Fruit fly (Drosophila melanogaster) whole organism, embryonic: ENCODE data around the gene Taf8.
A peak's percentile ranks its signal among the peaks of the same experiment; 100 is the strongest.

Source experiments
- Ada2b ChIP-seq: fragments of 200-800 bp; sonication (Bioruptor generic); IDR thresholded peaks from 2 replicates; pipeline ENCODE4 v1.3.6; 2022; ENCODE audit warnings: missing biosample characterization, missing genetic modification characterization
- Adf1 ChIP-seq: fragments of 200-800 bp; sonication (Bioruptor generic); IDR thresholded peaks from 2 replicates; pipeline ENCODE4 v1.3.6; 2022; ENCODE audit warnings: missing biosample characterization, missing genetic modification characterization
- BtbVII ChIP-seq: fragments of 200-800 bp; sonication (Bioruptor generic); optimal IDR thresholded peaks from 3 replicates; lab custom pipeline; 2017; ENCODE audit warnings: missing biosample characterization, mild to moderate bottlenecking, missing genetic modification characterization
- CG1024 ChIP-seq: fragments of 200-800 bp; sonication (Bioruptor generic); IDR thresholded peaks from 2 replicates; pipeline ENCODE4 v1.3.6; 2022; ENCODE audit warnings: missing biosample characterization, missing genetic modification characterization
- CG11093 ChIP-seq: fragments of 200-800 bp; sonication (Bioruptor generic); IDR thresholded peaks from 3 replicates; pipeline ENCODE4 v1.3.6; 2022; ENCODE audit warnings: missing biosample characterization, missing genetic modification characterization
- CG11398 ChIP-seq: fragments of 200-800 bp; sonication (Bioruptor generic); optimal IDR thresholded peaks from 2 replicates; lab custom pipeline; 2016; ENCODE audit warnings: missing biosample characterization, missing genetic modification characterization
- CG12299 ChIP-seq: fragments of 200-800 bp; sonication (Bioruptor generic); optimal IDR thresholded peaks from 2 replicates; lab custom pipeline; 2018; ENCODE audit warnings: missing biosample characterization, mild to moderate bottlenecking, missing genetic modification characterization
- CG12744 ChIP-seq: fragments of 200-800 bp; sonication (Bioruptor generic); optimal IDR thresholded peaks from 2 replicates; lab custom pipeline; 2016; ENCODE audit warnings: missing biosample characterization, missing genetic modification characterization
- CG15011 ChIP-seq: fragments of 200-800 bp; sonication (Bioruptor generic); optimal IDR thresholded peaks from 3 replicates; lab custom pipeline; 2018; ENCODE audit warnings: missing biosample characterization, mild to moderate bottlenecking, missing genetic modification characterization
- CG1603 ChIP-seq: fragments of 200-800 bp; sonication (Bioruptor generic); optimal IDR thresholded peaks from 2 replicates; lab custom pipeline; 2019; ENCODE audit warnings: missing biosample characterization, mild to moderate bottlenecking, missing genetic modification characterization, moderate library complexity
- CG2712 ChIP-seq: fragments of 200-800 bp; optimal IDR thresholded peaks from 3 replicates; lab custom pipeline; 2019; ENCODE audit warnings: missing biosample characterization, mild to moderate bottlenecking, missing genetic modification characterization, moderate library complexity
- CG3407 ChIP-seq: fragments of 200-800 bp; sonication (Bioruptor generic); optimal IDR thresholded peaks from 2 replicates; lab custom pipeline; 2018; ENCODE audit warnings: missing biosample characterization, mild to moderate bottlenecking, missing genetic modification characterization
- CG3726 ChIP-seq: fragments of 200-800 bp; sonication (Bioruptor generic); IDR thresholded peaks from 3 replicates; pipeline ENCODE4, ENCODE4 v1.3.6; 2022; ENCODE audit warnings: missing biosample characterization, missing genetic modification characterization
- CG6854 ChIP-seq: fragments of 200-800 bp; sonication (Bioruptor generic); optimal IDR thresholded peaks from 3 replicates; lab custom pipeline; 2017; ENCODE audit warnings: missing biosample characterization, mild to moderate bottlenecking, missing genetic modification characterization
- CG7745 ChIP-seq: fragments of 200-800 bp; sonication (Bioruptor generic); optimal IDR thresholded peaks from 2 replicates; lab custom pipeline; 2018; ENCODE audit warnings: missing biosample characterization, mild to moderate bottlenecking, missing genetic modification characterization, moderate library complexity
- CG9215 ChIP-seq: fragments of 200-800 bp; sonication (Bioruptor generic); IDR thresholded peaks from 2 replicates; pipeline ENCODE4 v1.3.6; 2022; ENCODE audit warnings: missing biosample characterization, missing genetic modification characterization
- CG9797 ChIP-seq: fragments of 200-800 bp; sonication (Bioruptor generic); optimal IDR thresholded peaks from 3 replicates; lab custom pipeline; 2018; ENCODE audit warnings: missing biosample characterization, mild to moderate bottlenecking, missing genetic modification characterization
- CTCF ChIP-seq: fragments of 200-800 bp; sonication (Bioruptor generic); optimal IDR thresholded peaks from 2 replicates; lab custom pipeline; 2017; ENCODE audit warnings: missing biosample characterization, mild to moderate bottlenecking, missing genetic modification characterization, moderate library complexity
- Camta ChIP-seq: fragments of 200-800 bp; sonication (Bioruptor generic); optimal IDR thresholded peaks from 2 replicates; lab custom pipeline; 2016; ENCODE audit warnings: missing biosample characterization, missing genetic modification characterization
- Ets97D ChIP-seq: fragments of 200-800 bp; sonication (Bioruptor generic); optimal IDR thresholded peaks from 3 replicates; lab custom pipeline; 2016; ENCODE audit warnings: missing biosample characterization, missing genetic modification characterization
- Fer2 ChIP-seq: fragments of 200-800 bp; sonication (Bioruptor generic); optimal IDR thresholded peaks from 2 replicates; lab custom pipeline; 2018; ENCODE audit warnings: missing biosample characterization, mild to moderate bottlenecking, missing genetic modification characterization, moderate library complexity
- HLH4C ChIP-seq: fragments of 200-800 bp; sonication (Bioruptor generic); IDR thresholded peaks from 3 replicates; pipeline ENCODE4 v1.3.6; 2022; ENCODE audit warnings: missing biosample characterization, missing genetic modification characterization; ENCODE audit not compliant: partially characterized antibody
- Hand ChIP-seq: fragments of 200-800 bp; sonication (Bioruptor generic); optimal IDR thresholded peaks from 2 replicates; lab custom pipeline; 2017; ENCODE audit warnings: mild to moderate bottlenecking, missing biosample characterization, missing genetic modification reagents, missing genetic modification characterization
- Jarid2 ChIP-seq: fragments of 200-800 bp; sonication (Bioruptor generic); optimal IDR thresholded peaks from 3 replicates; lab custom pipeline; 2017; ENCODE audit warnings: mild to moderate bottlenecking, missing biosample characterization, missing genetic modification reagents, missing genetic modification characterization
- Lim3 ChIP-seq: fragments of 200-800 bp; sonication (Bioruptor generic); IDR thresholded peaks from 2 replicates; pipeline ENCODE4 v1.3.6; 2022; ENCODE audit warnings: missing biosample characterization, missing genetic modification characterization
- Max ChIP-seq: fragments of 200-800 bp; sonication (Bioruptor generic); optimal IDR thresholded peaks from 2 replicates; lab custom pipeline; 2016; ENCODE audit warnings: missing biosample characterization, mild to moderate bottlenecking, missing genetic modification characterization
- Neu2 ChIP-seq: fragments of 200-800 bp; sonication (Bioruptor generic); optimal IDR thresholded peaks from 3 replicates; lab custom pipeline; 2016; ENCODE audit warnings: missing biosample characterization, missing genetic modification characterization, borderline replicate concordance
- Spps ChIP-seq: fragments of 200-800 bp; sonication (Bioruptor generic); optimal IDR thresholded peaks from 2 replicates; lab custom pipeline; 2018; ENCODE audit warnings: missing biosample characterization, mild to moderate bottlenecking, missing genetic modification characterization
- Sry-δ ChIP-seq: fragments of 200-800 bp; sonication (Bioruptor generic); optimal IDR thresholded peaks from 2 replicates; lab custom pipeline; 2016; ENCODE audit warnings: missing biosample characterization, missing genetic modification characterization
- Usf ChIP-seq: fragments of 200-800 bp; sonication (Bioruptor generic); optimal IDR thresholded peaks from 2 replicates; lab custom pipeline; 2017; ENCODE audit warnings: missing genotype, missing biosample characterization, missing genetic modification characterization
- bowl ChIP-seq: fragments of 200-800 bp; sonication (Bioruptor generic); IDR thresholded peaks from 2 replicates; pipeline ENCODE4 v1.3.6; 2022; ENCODE audit warnings: missing biosample characterization, missing genetic modification characterization
- cato ChIP-seq: fragments of 200-800 bp; sonication (Bioruptor generic); optimal IDR thresholded peaks from 2 replicates; lab custom pipeline; 2016; ENCODE audit warnings: missing biosample characterization, missing genetic modification characterization, borderline replicate concordance
- caup ChIP-seq: fragments of 200-800 bp; sonication (Bioruptor generic); optimal IDR thresholded peaks from 3 replicates; lab custom pipeline; 2017; ENCODE audit warnings: missing biosample characterization, mild to moderate bottlenecking, missing genetic modification characterization, moderate library complexity; ENCODE audit not compliant: severe bottlenecking
- crp ChIP-seq, 2 experiments: fragments of 200-800 bp; sonication (Bioruptor generic); optimal IDR thresholded peaks; 2 replicates in 1 of 2; 3 replicates in 1 of 2; lab custom pipeline; 2017; ENCODE audit warnings: missing biosample characterization in 2 of 2, missing genetic modification characterization in 2 of 2, mild to moderate bottlenecking in 1 of 2, moderate library complexity in 1 of 2
- dimm ChIP-seq: fragments of 200-800 bp; sonication (Bioruptor generic); IDR thresholded peaks from 2 replicates; pipeline ENCODE4 v1.3.6; 2022; ENCODE audit warnings: missing biosample characterization, missing genetic modification characterization
- dmrt99B ChIP-seq: fragments of 200-800 bp; sonication (Bioruptor generic); optimal IDR thresholded peaks from 2 replicates; lab custom pipeline; 2018; ENCODE audit warnings: missing biosample characterization, mild to moderate bottlenecking, missing genetic modification characterization, moderate library complexity
- exex ChIP-seq: fragments of 200-800 bp; sonication (Bioruptor generic); optimal IDR thresholded peaks from 4 replicates; lab custom pipeline; 2018; ENCODE audit warnings: missing biosample characterization, mild to moderate bottlenecking, missing genetic modification characterization, moderate library complexity
- gcm2 ChIP-seq: fragments of 200-800 bp; sonication (Bioruptor generic); optimal IDR thresholded peaks from 2 replicates; lab custom pipeline; 2016; ENCODE audit warnings: missing biosample characterization, missing genetic modification characterization
- grau ChIP-seq: fragments of 200-800 bp; optimal IDR thresholded peaks from 3 replicates; lab custom pipeline; 2019; ENCODE audit warnings: missing biosample characterization, mild to moderate bottlenecking, missing genetic modification characterization, moderate library complexity
- h ChIP-seq: fragments of >200 bp; optimal IDR thresholded peaks from 2 replicates; lab custom pipeline; 2017
- ind ChIP-seq: fragments of 200-800 bp; sonication (Bioruptor generic); optimal IDR thresholded peaks from 3 replicates; lab custom pipeline; 2016; ENCODE audit warnings: missing biosample characterization, missing genetic modification characterization
- kah ChIP-seq: fragments of 200-800 bp; sonication (Bioruptor generic); optimal IDR thresholded peaks from 2 replicates; lab custom pipeline; 2018; ENCODE audit warnings: missing biosample characterization, mild to moderate bottlenecking, missing genetic modification characterization
- ken ChIP-seq: fragments of 200-800 bp; sonication (Bioruptor generic); IDR thresholded peaks from 3 replicates; pipeline ENCODE4 v1.3.6; 2022; ENCODE audit warnings: missing biosample characterization, missing genetic modification characterization
- lab ChIP-seq: fragments of 200-800 bp; sonication (Bioruptor generic); optimal IDR thresholded peaks from 3 replicates; lab custom pipeline; 2017; ENCODE audit warnings: missing biosample characterization, missing genetic modification characterization, mild to moderate bottlenecking, moderate library complexity, missing genetic modification reagents
- mirr ChIP-seq: fragments of 200-800 bp; sonication (Bioruptor generic); optimal IDR thresholded peaks from 3 replicates; lab custom pipeline; 2018; ENCODE audit warnings: missing biosample characterization, mild to moderate bottlenecking, missing genetic modification characterization
- nmo ChIP-seq: fragments of 200-800 bp; sonication (Bioruptor generic); optimal IDR thresholded peaks from 2 replicates; lab custom pipeline; 2018; ENCODE audit warnings: missing biosample characterization, mild to moderate bottlenecking, missing genetic modification characterization, moderate library complexity
- odd ChIP-seq: fragments of 200-800 bp; sonication (Bioruptor generic); optimal IDR thresholded peaks from 2 replicates; lab custom pipeline; 2017; ENCODE audit warnings: missing biosample characterization, mild to moderate bottlenecking, missing genetic modification characterization
- scrt ChIP-seq: fragments of 200-800 bp; sonication (Bioruptor generic); optimal IDR thresholded peaks from 2 replicates; lab custom pipeline; 2018; ENCODE audit warnings: missing biosample characterization, mild to moderate bottlenecking, missing genetic modification characterization, moderate library complexity
- sens-2 ChIP-seq: fragments of 200-800 bp; sonication (Bioruptor generic); IDR thresholded peaks from 2 replicates; pipeline ENCODE4 v1.3.6; 2022; ENCODE audit warnings: missing biosample characterization, missing genetic modification characterization
- sob ChIP-seq: fragments of 200-800 bp; sonication (Bioruptor generic); IDR thresholded peaks from 2 replicates; pipeline ENCODE4 v1.3.6; 2022; ENCODE audit warnings: missing biosample characterization, missing genetic modification characterization
- sug ChIP-seq: fragments of 200-800 bp; optimal IDR thresholded peaks from 2 replicates; lab custom pipeline; 2019; ENCODE audit warnings: missing biosample characterization, mild to moderate bottlenecking, missing genetic modification characterization, moderate library complexity
- usp ChIP-seq: fragments of >200 bp; optimal IDR thresholded peaks from 2 replicates; lab custom pipeline; 2017; ENCODE audit warnings: missing biosample characterization, missing genetic modification characterization

Taf8 gene

dm6 chrX:18085470-18085797 is 16.3 kb upstream of the Taf8 start, which contains the start of gene Ada3 (continued):
- TF ChIP-seq CG7745 (no peak), CG3407 (GFP tag; lab: Kevin White, UChicago) (peak; percentile 52), Max (GFP tag; lab: Kevin White, UChicago) (peak; percentile 83), CTCF (GFP tag; lab: Kevin White, UChicago) (no peak), BtbVII (peak; percentile 65), dmrt99B (peak; percentile 67), CG1024 (GFP tag; lab: Robert Waterston, UW) (no peak), h (no peak), CG15011 (GFP tag; lab: Kevin White, UChicago) (peak; percentile 42), ind (peak; percentile 82), sug (tag; lab: Kevin White, UChicago) (peak; percentile 78), exex (tag; lab: Kevin White, UChicago) (peak; percentile 13), odd (GFP tag; lab: Kevin White, UChicago) (peak; percentile 53), CG9797 (GFP tag; lab: Kevin White, UChicago) (peak; percentile 74), Ada2b (GFP tag; lab: Robert Waterston, UW) (peak; percentile 41; the same call in 1 of the 2 replicates), usp (GFP tag; lab: Kevin White, UChicago) (no peak), CG11093 (GFP tag; lab: Robert Waterston, UW) (peak; percentile 50; the same call in 1 of the 3 replicates), mirr (GFP tag; lab: Kevin White, UChicago) (peak; percentile 13), Usf (GFP tag; lab: Kevin White, UChicago) (peak; percentile 36), grau (tag; lab: Kevin White, UChicago) (peak; percentile 82), scrt (GFP tag; lab: Kevin White, UChicago) (no peak), HLH4C (GFP tag; lab: Robert Waterston, UW) (no peak), Ets97D (GFP tag; lab: Kevin White, UChicago) (peak; percentile 67), sob (peak; percentile 74; the same call in 1 of the 2 replicates), kah (no peak), nmo (GFP tag; lab: Kevin White, UChicago) (peak; percentile 84), CG9215 (peak; percentile 67), CG12299 (tag; lab: Kevin White, UChicago) (peak; percentile 31), CG12744 (GFP tag; lab: Kevin White, UChicago) (peak; percentile 58), Camta (GFP tag; lab: Kevin White, UChicago) (peak; percentile 64), gcm2 (GFP tag; lab: Kevin White, UChicago) (peak; percentile 42), Sry-δ (GFP tag; lab: Kevin White, UChicago) (peak; percentile 41), dimm (GFP tag; lab: Robert Waterston, UW) (no peak), Fer2 (peak; percentile 73), CG11398 (GFP tag; lab: Kevin White, UChicago) (peak; percentile 41), cato (GFP tag; lab: Kevin White, UChicago) (peak; percentile 72), Neu2 (GFP tag; lab: Kevin White, UChicago) (no peak), CG2712 (tag; lab: Kevin White, UChicago) (peak; percentile 74), caup (GFP tag; lab: Kevin White, UChicago) (peak; percentile 62), Hand (GFP tag; lab: Kevin White, UChicago) (peak; percentile 36), crp (GFP tag; optimal IDR thresholded peaks at IDR 0.05; lab: Kevin White, UChicago) (peak in 1 of 2 experiments; percentile 34), Jarid2 (GFP tag; lab: Kevin White, UChicago) (no peak), ken (GFP tag; lab: Robert Waterston, UW) (no peak), Adf1 (GFP tag; lab: Robert Waterston, UW) (0 out of 2 replicates have a peak, but pooled peaks have one; percentile 15), lab (GFP tag; lab: Kevin White, UChicago) (peak; percentile 82), Spps (tag; lab: Kevin White, UChicago) (no peak), Lim3 (no peak), CG1603 (peak; percentile 70), bowl (no peak), CG3726 (GFP tag; lab: Robert Waterston, UW) (no peak), sens-2 (GFP tag; lab: Robert Waterston, UW) (no peak), CG6854 (GFP tag; lab: Kevin White, UChicago) (no peak)
